Worm (Caenorhabditis elegans) whole organism, L4 larva: ENCODE data around the gene srsx-22.

ENCODE experiments used
- F44E2.7 ChIP-seq: fragments of 200-800 bp; sonication (Bioruptor generic); IDR thresholded peaks from 2 replicates; pipeline ENCODE4 v2.1.2; 2022; ENCODE audit warnings: missing genetic modification characterization, missing compliant biosample characterization
- T26A8.4 ChIP-seq: fragments of 200-800 bp; sonication (Bioruptor generic); IDR thresholded peaks from 2 replicates; pipeline ENCODE4 v1.3.6; 2022; ENCODE audit warnings: missing genetic modification characterization, missing compliant biosample characterization
- aha-1 ChIP-seq: fragments of 150-350 bp; peaks from one replicate; lab custom pipeline; 2014; ENCODE audit warnings: missing biosample characterization, missing genetic modification characterization
- aly-2 ChIP-seq: sonication (generic microtip); optimal IDR thresholded peaks from 2 replicates; lab custom pipeline; 2018; ENCODE audit warnings: missing biosample characterization, missing genetic modification characterization
- ama-1 ChIP-seq: fragments of 150-350 bp; optimal IDR thresholded peaks from 2 replicates; lab custom pipeline; 2014; ENCODE audit warnings: inconsistent platforms, mixed read lengths
- arid-1 ChIP-seq: fragments of 200-800 bp; sonication (Bioruptor generic); conservative IDR thresholded peaks from 2 replicates; pipeline ENCODE4 v1.3.6; 2022; ENCODE audit warnings: missing genetic modification reagents, missing genetic modification characterization, missing compliant biosample characterization
- ceh-20 ChIP-seq: fragments of 200-800 bp; sonication (Bioruptor generic); IDR thresholded peaks from 2 replicates; pipeline ENCODE4 v1.3.6; 2022; ENCODE audit warnings: missing genetic modification reagents, missing genetic modification characterization, missing compliant biosample characterization
- ceh-32 ChIP-seq: sonication (generic microtip); optimal IDR thresholded peaks from 2 replicates; lab custom pipeline; 2016; ENCODE audit warnings: mild to moderate bottlenecking, missing genetic modification characterization, missing compliant biosample characterization; ENCODE audit not compliant: poor library complexity
- ceh-44 ChIP-seq: fragments of 200-800 bp; sonication (Bioruptor generic); IDR thresholded peaks from 2 replicates; pipeline ENCODE4 v1.3.6; 2022; ENCODE audit warnings: missing genetic modification reagents, missing genetic modification characterization, missing compliant biosample characterization
- ceh-62 ChIP-seq: sonication (generic microtip); optimal IDR thresholded peaks from 2 replicates; lab custom pipeline; 2017; ENCODE audit warnings: missing biosample characterization, missing genetic modification characterization
- ces-1 ChIP-seq: fragments of 150-350 bp; sonication (generic microtip); optimal IDR thresholded peaks from 4 replicates; lab custom pipeline; 2014; ENCODE audit warnings: missing biosample characterization, missing genetic modification reagents, missing genetic modification characterization
- cey-2 ChIP-seq: sonication (generic microtip); optimal IDR thresholded peaks from 3 replicates; lab custom pipeline; 2017; ENCODE audit warnings: missing genetic modification characterization, mild to moderate bottlenecking, missing compliant biosample characterization, antibody characterized with exemption, borderline replicate concordance; ENCODE audit not compliant: insufficient read depth
- dmd-6 ChIP-seq: fragments of 200-800 bp; sonication (Bioruptor generic); IDR thresholded peaks from 2 replicates; pipeline ENCODE4 v1.3.6; 2022; ENCODE audit warnings: missing genetic modification reagents, missing genetic modification characterization, missing compliant biosample characterization
- fkh-10 ChIP-seq: fragments of 150-350 bp; optimal IDR thresholded peaks from 2 replicates; lab custom pipeline; 2014; ENCODE audit warnings: missing biosample characterization, missing genetic modification reagents, missing genetic modification characterization
- hif-1 ChIP-seq, 2 experiments: sonication (generic microtip); optimal IDR thresholded peaks; 2 replicates each; lab custom pipeline; 2016 to 2017; ENCODE audit warnings: missing compliant biosample characterization in 2 of 2, missing genetic modification characterization in 2 of 2, missing genetic modification reagents in 2 of 2, missing genotype in 2 of 2, mild to moderate bottlenecking in 1 of 2
- jun-1 ChIP-seq: fragments of 150-350 bp; optimal IDR thresholded peaks from 2 replicates; lab custom pipeline; 2014; ENCODE audit warnings: missing biosample characterization, missing genetic modification reagents, missing genetic modification characterization
- lim-7 ChIP-seq: fragments of 200-800 bp; sonication (Bioruptor generic); IDR thresholded peaks from 2 replicates; pipeline ENCODE4 v1.3.6; 2022; ENCODE audit warnings: missing genetic modification characterization, missing compliant biosample characterization
- lin-1 ChIP-seq: fragments of 200-800 bp; sonication (Bioruptor generic); IDR thresholded peaks from 2 replicates; pipeline ENCODE4 v1.3.6; 2022; ENCODE audit warnings: missing genetic modification reagents, missing genetic modification characterization, missing compliant biosample characterization
- mes-2 ChIP-seq: sonication (generic microtip); optimal IDR thresholded peaks from 2 replicates; lab custom pipeline; 2016; ENCODE audit warnings: missing genotype, mild to moderate bottlenecking, missing genetic modification characterization, missing compliant biosample characterization; ENCODE audit not compliant: poor library complexity, severe bottlenecking
- mxl-2 ChIP-seq: fragments of 200-800 bp; sonication (Bioruptor generic); conservative IDR thresholded peaks from 2 replicates; pipeline ENCODE4 v1.3.6; 2022; ENCODE audit warnings: missing genetic modification reagents, missing genetic modification characterization, missing compliant biosample characterization
- nhr-11 ChIP-seq: fragments of 150-350 bp; optimal IDR thresholded peaks from 2 replicates; lab custom pipeline; 2014; ENCODE audit warnings: missing biosample characterization, missing genetic modification characterization
- nhr-237 ChIP-seq: sonication (generic microtip); optimal IDR thresholded peaks from 2 replicates; lab custom pipeline; 2017; ENCODE audit warnings: missing biosample characterization, missing genetic modification characterization
- nhr-28 ChIP-seq: fragments of 150-350 bp; optimal IDR thresholded peaks from 2 replicates; lab custom pipeline; 2014; ENCODE audit warnings: missing biosample characterization, missing genetic modification characterization
- nhr-42 ChIP-seq: fragments of 200-800 bp; sonication (Bioruptor generic); IDR thresholded peaks from 2 replicates; pipeline ENCODE4 v1.3.6; 2022; ENCODE audit warnings: missing genetic modification characterization, missing compliant biosample characterization
- nhr-48 ChIP-seq: sonication (generic microtip); optimal IDR thresholded peaks from 2 replicates; lab custom pipeline; 2016; ENCODE audit warnings: mild to moderate bottlenecking, missing genetic modification characterization, missing compliant biosample characterization
- nhr-6 ChIP-seq: fragments of 150-350 bp; optimal IDR thresholded peaks from 2 replicates; lab custom pipeline; 2014; ENCODE audit warnings: missing biosample characterization, missing genetic modification characterization
- nhr-76 ChIP-seq: fragments of 150-350 bp; optimal IDR thresholded peaks from 2 replicates; lab custom pipeline; 2014; ENCODE audit warnings: missing biosample characterization, missing genetic modification characterization
- set-16 ChIP-seq: fragments of 200-800 bp; sonication (Bioruptor generic); IDR thresholded peaks from 2 replicates; pipeline ENCODE4 v1.3.6; 2022; ENCODE audit warnings: missing genetic modification reagents, missing genetic modification characterization, missing compliant biosample characterization
- spr-3 ChIP-seq: fragments of 200-800 bp; sonication (Bioruptor generic); optimal IDR thresholded peaks from 2 replicates; lab custom pipeline; 2018; ENCODE audit warnings: mild to moderate bottlenecking, missing genetic modification characterization, missing compliant biosample characterization
- tra-1 ChIP-seq: fragments of 200-800 bp; sonication (Bioruptor generic); IDR thresholded peaks from 2 replicates; pipeline ENCODE4 v1.3.6; 2022; ENCODE audit warnings: missing genetic modification reagents, missing genetic modification characterization, missing compliant biosample characterization
- unc-130 ChIP-seq: sonication (generic microtip); optimal IDR thresholded peaks from 2 replicates; lab custom pipeline; 2016; ENCODE audit warnings: missing genetic modification reagents, missing genetic modification characterization, missing compliant biosample characterization
- unc-39 ChIP-seq: sonication (generic microtip); optimal IDR thresholded peaks from 2 replicates; lab custom pipeline; 2017; ENCODE audit warnings: missing biosample characterization, missing genetic modification characterization
- zfp-2 ChIP-seq: sonication (generic microtip); optimal IDR thresholded peaks from 2 replicates; lab custom pipeline; 2016; ENCODE audit warnings: mild to moderate bottlenecking, missing genetic modification characterization, missing compliant biosample characterization
- zip-11 ChIP-seq: fragments of 200-800 bp; sonication (Bioruptor generic); IDR thresholded peaks from 2 replicates; pipeline ENCODE4 v1.3.6; 2022; ENCODE audit warnings: missing genetic modification characterization, missing compliant biosample characterization
- zip-2 ChIP-seq: fragments of 150-350 bp; optimal IDR thresholded peaks from 2 replicates; lab custom pipeline; 2014; ENCODE audit warnings: missing biosample characterization, missing genetic modification characterization
- ztf-7 ChIP-seq: fragments of 150-350 bp; optimal IDR thresholded peaks from 2 replicates; lab custom pipeline; 2014; ENCODE audit warnings: missing biosample characterization, missing genetic modification characterization

The srsx-22 gene

ce11 chrV:8348959-8349389 is 2.5 kb upstream of the srsx-22 start (continued):
- TF ChIP-seq dmd-6 (GFP tag; lab: Robert Waterston, UW) (peak; percentile 69; the same call in 1 of the 2 replicates), aha-1 (tag; lab: Kevin White, UChicago) (peak; percentile 76), cey-2 (tag; lab: Kevin White, UChicago) (no peak), ceh-44 (GFP tag; lab: Robert Waterston, UW) (no peak), ceh-32 (tag; lab: Kevin White, UChicago) (peak; percentile 12), tra-1 (peak; percentile 49; the same call in 1 of the 2 replicates), zip-11 (GFP tag; lab: Robert Waterston, UW) (no peak), spr-3 (GFP tag; lab: Kevin White, UChicago) (no peak), nhr-6 (tag; lab: Kevin White, UChicago) (peak; percentile 21), zip-2 (peak; percentile 59), F44E2.7 (no peak), mes-2 (peak; percentile 90), ama-1 (lab: Kevin White, UChicago) (peak; percentile 98), ceh-20 (0 out of 2 replicates have a peak, but pooled peaks have one; percentile 42), mxl-2 (no peak), hif-1 (tag; optimal IDR thresholded peaks at IDR 0.05; lab: Kevin White, UChicago) (peak; percentile 21 to 25), ztf-7 (tag; lab: Kevin White, UChicago) (peak; percentile 65), T26A8.4 (GFP tag; lab: Robert Waterston, UW) (peak; percentile 92), nhr-28 (tag; lab: Kevin White, UChicago) (peak; percentile 74), lim-7 (GFP tag; lab: Robert Waterston, UW) (no peak), ces-1 (no peak), nhr-11 (tag; lab: Kevin White, UChicago) (peak; percentile 32)

- no peak for TF ChIP-seq ceh-62
- peak; percentile 94 for TF ChIP-seq aha-1 (tag; lab: Kevin White, UChicago)
- TF ChIP-seq, all 104 proteins: peak for 1
Observed at ce11 chrV:8349950-8350349, 1.5 kb upstream of the srsx-22 start.

ce11 chrV:8355435-8356212 is 4.2 kb downstream of the srsx-22 start, which contains the start of gene mom-2:
TSS of gene mom-2 (plus strand) at chrV:8355988.
- TF ChIP-seq nhr-237 (no peak), unc-130 (GFP tag; lab: Kevin White, UChicago) (no peak), unc-39 (tag; lab: Kevin White, UChicago) (no peak), zfp-2 (tag; lab: Kevin White, UChicago) (no peak), nhr-76 (no peak), nhr-42 (GFP tag; lab: Robert Waterston, UW) (no peak), aly-2 (no peak), set-16 (GFP tag; lab: Robert Waterston, UW) (no peak), lin-1 (GFP tag; lab: Robert Waterston, UW) (no peak), nhr-48 (no peak), fkh-10 (GFP tag; lab: Kevin White, UChicago) (no peak), jun-1 (no peak), zip-11 (GFP tag; lab: Robert Waterston, UW) (no peak), arid-1 (GFP tag; lab: Robert Waterston, UW) (no peak)

- TF ChIP-seq aha-1 (tag; lab: Kevin White, UChicago): peak; percentile 92
- no peak for TF ChIP-seq nhr-28 (tag; lab: Kevin White, UChicago)
- TF ChIP-seq, all 104 proteins: peak for 1
Observed at ce11 chrV:8357756-8358155, 6.3 kb downstream of the srsx-22 start.
